Fruit fly (Drosophila melanogaster) whole organism, embryonic: ENCODE measurements around the gene CG7550.

Experiments used
- Aef1 ChIP-seq: fragments of 200-800 bp; sonication (Bioruptor generic); IDR thresholded peaks from 3 replicates; pipeline ENCODE4 v1.3.6; 2022; ENCODE audit warnings: missing biosample characterization, missing genetic modification characterization
- Blimp-1 ChIP-seq: fragments of 200-800 bp; sonication (Bioruptor generic); optimal IDR thresholded peaks from 3 replicates; lab custom pipeline; 2018; ENCODE audit warnings: missing biosample characterization, missing genetic modification characterization, mild to moderate bottlenecking, moderate library complexity, missing genetic modification reagents
- CG1024 ChIP-seq: fragments of 200-800 bp; sonication (Bioruptor generic); IDR thresholded peaks from 2 replicates; pipeline ENCODE4 v1.3.6; 2022; ENCODE audit warnings: missing biosample characterization, missing genetic modification characterization
- CG10543 ChIP-seq: fragments of 200-800 bp; sonication (Bioruptor generic); optimal IDR thresholded peaks from 3 replicates; lab custom pipeline; 2017; ENCODE audit warnings: missing biosample characterization, mild to moderate bottlenecking, missing genetic modification characterization, moderate library complexity
- CG11723 ChIP-seq: fragments of 200-800 bp; sonication (Bioruptor generic); optimal IDR thresholded peaks from 2 replicates; lab custom pipeline; 2017; ENCODE audit warnings: missing biosample characterization, mild to moderate bottlenecking, missing genetic modification characterization
- CG12155 ChIP-seq: fragments of 200-800 bp; sonication (Bioruptor generic); optimal IDR thresholded peaks from 3 replicates; lab custom pipeline; 2016; ENCODE audit warnings: missing biosample characterization, missing genetic modification characterization
- CG13123 ChIP-seq: fragments of 200-800 bp; sonication (Bioruptor generic); optimal IDR thresholded peaks from 2 replicates; lab custom pipeline; 2016; ENCODE audit warnings: missing biosample characterization, missing genetic modification characterization
- CG17186 ChIP-seq: fragments of 200-800 bp; sonication (Bioruptor generic); optimal IDR thresholded peaks from 3 replicates; lab custom pipeline; 2017; ENCODE audit warnings: missing biosample characterization, missing genetic modification reagents, missing genetic modification characterization
- CG2116 ChIP-seq: fragments of 200-800 bp; sonication (Bioruptor generic); optimal IDR thresholded peaks from 3 replicates; lab custom pipeline; 2018; ENCODE audit warnings: missing biosample characterization, mild to moderate bottlenecking, missing genetic modification characterization
- CG4820 ChIP-seq: fragments of 200-800 bp; sonication (Bioruptor generic); optimal IDR thresholded peaks from 3 replicates; lab custom pipeline; 2016; ENCODE audit warnings: missing biosample characterization, missing genetic modification characterization
- CG4854 ChIP-seq: fragments of 200-800 bp; sonication (Bioruptor generic); optimal IDR thresholded peaks from 2 replicates; lab custom pipeline; 2016; ENCODE audit warnings: missing biosample characterization, missing genetic modification characterization, inconsistent platforms
- CG5953 ChIP-seq: fragments of 200-800 bp; sonication (Bioruptor generic); IDR thresholded peaks from 2 replicates; pipeline ENCODE4 v1.3.6; 2022; ENCODE audit warnings: missing biosample characterization, missing genetic modification characterization
- CG6272 ChIP-seq: fragments of 200-800 bp; sonication (Bioruptor generic); IDR thresholded peaks from 2 replicates; pipeline ENCODE4 v1.3.6; 2022; ENCODE audit warnings: missing biosample characterization, missing genetic modification characterization
- CG6791 ChIP-seq: fragments of 200-800 bp; sonication (Bioruptor generic); IDR thresholded peaks from 3 replicates; pipeline ENCODE4 v1.3.6; 2022; ENCODE audit warnings: missing biosample characterization, missing genetic modification characterization; ENCODE audit not compliant: partially characterized antibody
- CG7987 ChIP-seq: fragments of 200-800 bp; sonication (Bioruptor generic); optimal IDR thresholded peaks from 2 replicates; lab custom pipeline; 2018; ENCODE audit warnings: missing biosample characterization, mild to moderate bottlenecking, missing genetic modification characterization, moderate library complexity
- CG8089 ChIP-seq: fragments of 200-800 bp; sonication (Bioruptor generic); optimal IDR thresholded peaks from 3 replicates; lab custom pipeline; 2016; ENCODE audit warnings: missing biosample characterization, missing genetic modification characterization
- CG8924 ChIP-seq: fragments of 200-800 bp; optimal IDR thresholded peaks from 3 replicates; lab custom pipeline; 2019; ENCODE audit warnings: missing biosample characterization, mild to moderate bottlenecking, missing genetic modification characterization, moderate library complexity
- CG9437 ChIP-seq: fragments of 200-800 bp; sonication (Bioruptor generic); optimal IDR thresholded peaks from 2 replicates; lab custom pipeline; 2018; ENCODE audit warnings: missing biosample characterization, mild to moderate bottlenecking, missing genetic modification characterization
- CTCF ChIP-seq: fragments of 200-800 bp; sonication (Bioruptor generic); optimal IDR thresholded peaks from 2 replicates; lab custom pipeline; 2017; ENCODE audit warnings: missing biosample characterization, mild to moderate bottlenecking, missing genetic modification characterization, moderate library complexity
- CoRest ChIP-seq: fragments of 200-800 bp; sonication (Bioruptor generic); optimal IDR thresholded peaks from 3 replicates; lab custom pipeline; 2018; ENCODE audit warnings: missing biosample characterization, mild to moderate bottlenecking, missing genetic modification characterization, moderate library complexity
- Gug ChIP-seq: fragments of 200-800 bp; sonication (Bioruptor generic); IDR thresholded peaks from 4 replicates; pipeline ENCODE4 v1.3.6; 2022; ENCODE audit warnings: missing biosample characterization, missing genetic modification characterization
- Hmx ChIP-seq: fragments of 200-800 bp; sonication (Bioruptor generic); optimal IDR thresholded peaks from 2 replicates; lab custom pipeline; 2016; ENCODE audit warnings: missing biosample characterization, missing genetic modification characterization
- Lpt ChIP-seq: fragments of >200 bp; optimal IDR thresholded peaks from 2 replicates; lab custom pipeline; 2018; ENCODE audit warnings: missing biosample characterization, missing genetic modification characterization
- Ptx1 ChIP-seq: fragments of 200-800 bp; sonication (Bioruptor generic); IDR thresholded peaks from 2 replicates; pipeline ENCODE4 v1.3.6; 2022; ENCODE audit warnings: missing biosample characterization, missing genetic modification characterization
- Rx ChIP-seq: fragments of 200-800 bp; sonication (Bioruptor generic); IDR thresholded peaks from 2 replicates; pipeline ENCODE4 v1.3.6; 2022; ENCODE audit warnings: missing biosample characterization, missing genetic modification characterization
- Six4 ChIP-seq: fragments of 200-800 bp; sonication (Bioruptor generic); optimal IDR thresholded peaks from 2 replicates; lab custom pipeline; 2016; ENCODE audit warnings: missing biosample characterization, missing genetic modification characterization
- Taf1 ChIP-seq: fragments of 200-800 bp; sonication (Bioruptor generic); IDR thresholded peaks from 2 replicates; pipeline ENCODE4 v1.3.6; 2022; ENCODE audit warnings: missing biosample characterization, missing genetic modification characterization
- Usf ChIP-seq: fragments of 200-800 bp; sonication (Bioruptor generic); optimal IDR thresholded peaks from 2 replicates; lab custom pipeline; 2017; ENCODE audit warnings: missing genotype, missing biosample characterization, missing genetic modification characterization
- abd-A ChIP-seq: fragments of 200-800 bp; sonication (Bioruptor generic); optimal IDR thresholded peaks from 3 replicates; lab custom pipeline; 2019; ENCODE audit warnings: missing biosample characterization, mild to moderate bottlenecking, missing genetic modification characterization, moderate library complexity
- aop ChIP-seq: fragments of 200-800 bp; sonication (Bioruptor generic); IDR thresholded peaks from 2 replicates; pipeline ENCODE4 v1.3.6; 2022; ENCODE audit warnings: missing biosample characterization, missing genetic modification characterization
- bab2 ChIP-seq: fragments of 200-800 bp; sonication (Bioruptor generic); optimal IDR thresholded peaks from 2 replicates; lab custom pipeline; 2016; ENCODE audit warnings: missing biosample characterization, missing genetic modification characterization
- cad ChIP-seq: fragments of >200 bp; optimal IDR thresholded peaks from 2 replicates; lab custom pipeline; 2017; ENCODE audit warnings: missing biosample characterization, missing genetic modification characterization
- chif ChIP-seq, 2 experiments: fragments of 200-800 bp; sonication (Bioruptor generic); optimal IDR thresholded peaks; 3 replicates each; lab custom pipeline; 2016; ENCODE audit warnings: missing biosample characterization in 2 of 2, missing genetic modification characterization in 2 of 2
- crp ChIP-seq, 2 experiments: fragments of 200-800 bp; sonication (Bioruptor generic); optimal IDR thresholded peaks; 2 replicates in 1 of 2; 3 replicates in 1 of 2; lab custom pipeline; 2017; ENCODE audit warnings: missing biosample characterization in 2 of 2, missing genetic modification characterization in 2 of 2, mild to moderate bottlenecking in 1 of 2, moderate library complexity in 1 of 2
- emc ChIP-seq: fragments of 200-800 bp; sonication (Bioruptor generic); optimal IDR thresholded peaks from 2 replicates; lab custom pipeline; 2016; ENCODE audit warnings: missing biosample characterization, missing genetic modification characterization
- ftz-f1 ChIP-seq: fragments of 200-800 bp; sonication (Bioruptor generic); optimal IDR thresholded peaks from 2 replicates; lab custom pipeline; 2016; ENCODE audit warnings: missing biosample characterization, missing genetic modification characterization
- gce ChIP-seq: fragments of 200-800 bp; sonication (Bioruptor generic); IDR thresholded peaks from 3 replicates; pipeline ENCODE4 v1.3.6; 2022; ENCODE audit warnings: missing biosample characterization, missing genetic modification characterization
- grn ChIP-seq: fragments of 200-800 bp; sonication (Bioruptor generic); optimal IDR thresholded peaks from 3 replicates; lab custom pipeline; 2017; ENCODE audit warnings: missing biosample characterization, missing genetic modification characterization
- lov ChIP-seq, 2 experiments: fragments of 200-800 bp in 1 of 2; fragments of >200 bp in 1 of 2; sonication (Bioruptor generic) in 1 of 2; IDR thresholded peaks in 1 of 2; optimal IDR thresholded peaks in 1 of 2; 2 replicates in 1 of 2; 3 replicates in 1 of 2; pipeline versions ENCODE4 v1.3.6 to Lab custom; 2017 to 2022; ENCODE audit warnings: missing biosample characterization in 1 of 2, missing genetic modification characterization in 1 of 2
- nerfin-2 ChIP-seq: fragments of 200-800 bp; sonication (Bioruptor generic); IDR thresholded peaks from 2 replicates; pipeline ENCODE4 v1.3.6; 2022; ENCODE audit warnings: missing biosample characterization, missing genetic modification characterization; ENCODE audit not compliant: partially characterized antibody
- phol ChIP-seq: fragments of 200-800 bp; sonication (Bioruptor generic); optimal IDR thresholded peaks from 3 replicates; lab custom pipeline; 2018; ENCODE audit warnings: missing biosample characterization, mild to moderate bottlenecking, missing genetic modification characterization, moderate library complexity
- psq ChIP-seq: fragments of 200-800 bp; sonication (Bioruptor generic); optimal IDR thresholded peaks from 2 replicates; lab custom pipeline; 2017; ENCODE audit warnings: missing biosample characterization, missing genetic modification characterization
- pum ChIP-seq: fragments of 200-800 bp; sonication (Bioruptor generic); optimal IDR thresholded peaks from 2 replicates; lab custom pipeline; 2016; ENCODE audit warnings: missing biosample characterization, missing genetic modification characterization
- sd ChIP-seq: fragments of 200-800 bp; sonication (Bioruptor generic); optimal IDR thresholded peaks from 3 replicates; lab custom pipeline; 2018; ENCODE audit warnings: missing biosample characterization, mild to moderate bottlenecking, missing genetic modification characterization, moderate library complexity
- sens-2 ChIP-seq: fragments of 200-800 bp; sonication (Bioruptor generic); IDR thresholded peaks from 2 replicates; pipeline ENCODE4 v1.3.6; 2022; ENCODE audit warnings: missing biosample characterization, missing genetic modification characterization
- sima ChIP-seq: fragments of 200-800 bp; sonication (Bioruptor generic); optimal IDR thresholded peaks from 2 replicates; lab custom pipeline; 2016; ENCODE audit warnings: missing biosample characterization, missing genetic modification characterization
- sisA ChIP-seq: fragments of 200-800 bp; sonication (Bioruptor generic); IDR thresholded peaks from 2 replicates; pipeline ENCODE4 v1.3.6; 2022; ENCODE audit warnings: missing biosample characterization, missing genetic modification characterization
- stc ChIP-seq: fragments of 200-800 bp; sonication (Bioruptor generic); IDR thresholded peaks from 2 replicates; pipeline ENCODE4 v1.3.6; 2022; ENCODE audit warnings: missing biosample characterization, missing genetic modification characterization
- usp ChIP-seq: fragments of >200 bp; optimal IDR thresholded peaks from 2 replicates; lab custom pipeline; 2017; ENCODE audit warnings: missing biosample characterization, missing genetic modification characterization
- z ChIP-seq: fragments of 200-800 bp; sonication (Bioruptor generic); IDR thresholded peaks from 3 replicates; pipeline ENCODE4 v1.3.6; 2022; ENCODE audit warnings: missing biosample characterization, missing genetic modification characterization
- zfh2 ChIP-seq: fragments of 200-800 bp; sonication (Bioruptor generic); optimal IDR thresholded peaks from 2 replicates; lab custom pipeline; 2016; ENCODE audit warnings: missing biosample characterization, missing genetic modification characterization

The CG7550 gene

dm6 chr3L:8127712-8128210 lies 3.4 kb upstream of the CG7550 start, which contains the start of the genes Cds and Uba2 (continued):
- TF ChIP-seq phol (tag; lab: Kevin White, UChicago) = peak; percentile 94
- no peak for TF ChIP-seq abd-A (tag; lab: Kevin White, UChicago)
- peak in 1 of 2 experiments; percentile 63 for TF ChIP-seq crp (GFP tag; optimal IDR thresholded peaks at IDR 0.05; lab: Kevin White, UChicago)
- TF ChIP-seq CG9437 = peak; percentile 81
- TF ChIP-seq gce = 0 out of 3 replicates have a peak, but pooled peaks have one; percentile 32
- peak; percentile 91 for TF ChIP-seq CG13123 (GFP tag; lab: Kevin White, UChicago)
- peak; percentile 88 for TF ChIP-seq Aef1 (GFP tag; lab: Robert Waterston, UW)
- peak; percentile 84 for TF ChIP-seq bab2 (GFP tag; lab: Kevin White, UChicago)
- no peak for TF ChIP-seq Lpt (GFP tag; lab: Kevin White, UChicago)
- TF ChIP-seq pum (GFP tag; lab: Kevin White, UChicago) = peak; percentile 75
- TF ChIP-seq sd (tag; lab: Kevin White, UChicago) = no peak
- TF ChIP-seq zfh2 (GFP tag; lab: Kevin White, UChicago) = peak; percentile 90
- peak; percentile 92 for TF ChIP-seq CG8924
- no peak for TF ChIP-seq cad (GFP tag; lab: Kevin White, UChicago)
- peak; percentile 82 for TF ChIP-seq Gug (GFP tag; lab: Robert Waterston, UW)
- TF ChIP-seq Blimp-1 (GFP tag; lab: Kevin White, UChicago) = peak; percentile 87
- peak; percentile 47 to 67 for TF ChIP-seq chif (GFP tag; optimal IDR thresholded peaks at IDR 0.05; lab: Kevin White, UChicago)
- TF ChIP-seq usp (GFP tag; lab: Kevin White, UChicago) = no peak
- peak; percentile 45 for TF ChIP-seq CG8089
- TF ChIP-seq sisA (GFP tag; lab: Robert Waterston, UW) = peak; percentile 90
- TF ChIP-seq Ptx1 (GFP tag; lab: Robert Waterston, UW) = peak; percentile 93
- peak; percentile 92 for TF ChIP-seq CG6272 (GFP tag; lab: Robert Waterston, UW)
- TF ChIP-seq Hmx (GFP tag; lab: Kevin White, UChicago) = peak; percentile 0
- peak; percentile 88 for TF ChIP-seq CG4820 (GFP tag; lab: Kevin White, UChicago)
- peak; percentile 87 for TF ChIP-seq stc (GFP tag; lab: Robert Waterston, UW)
- peak; percentile 87 for TF ChIP-seq Rx
- peak; percentile 91 for TF ChIP-seq CG2116 (GFP tag; lab: Kevin White, UChicago)
- TF ChIP-seq CG1024 (GFP tag; lab: Robert Waterston, UW) = peak; percentile 69
- TF ChIP-seq CG6791 = no peak
- 0 out of 3 replicates have a peak, but pooled peaks have one; percentile 24 for TF ChIP-seq z (GFP tag; lab: Robert Waterston, UW)
- TF ChIP-seq CTCF (GFP tag; lab: Kevin White, UChicago) = peak; percentile 30
- peak; percentile 66 for TF ChIP-seq ftz-f1 (GFP tag; lab: Kevin White, UChicago)
- TF ChIP-seq CG12155 (GFP tag; lab: Kevin White, UChicago) = peak; percentile 94
- no peak for TF ChIP-seq grn (GFP tag; lab: Kevin White, UChicago)
- peak; percentile 87 for TF ChIP-seq Six4 (GFP tag; lab: Kevin White, UChicago)
- no peak for TF ChIP-seq aop
- peak; percentile 74 for TF ChIP-seq Usf (GFP tag; lab: Kevin White, UChicago)
- TF ChIP-seq lov (optimal IDR thresholded peaks at IDR 0.05; lab: Kevin White, UChicago) = no peak
- peak; percentile 77 for TF ChIP-seq lov (GFP tag; IDR thresholded peaks at IDR 0.05; lab: Robert Waterston, UW)
- TF ChIP-seq CoRest = peak; percentile 94
- peak; percentile 53 for TF ChIP-seq emc (GFP tag; lab: Kevin White, UChicago)
- TF ChIP-seq CG5953 (GFP tag; lab: Robert Waterston, UW) = no peak; the same call in 1 of the 2 replicates
- TF ChIP-seq psq = peak; percentile 84
- TF ChIP-seq sens-2 = peak; percentile 59; the same call in 1 of the 2 replicates
- TF ChIP-seq CG11723 (GFP tag; lab: Kevin White, UChicago) = peak; percentile 87
- no peak for TF ChIP-seq nerfin-2 (GFP tag; lab: Robert Waterston, UW)
- peak; percentile 63 for TF ChIP-seq CG4854 (GFP tag; lab: Kevin White, UChicago)
- no peak for TF ChIP-seq sima (GFP tag; lab: Kevin White, UChicago)
- peak; percentile 97 for TF ChIP-seq CG10543 (GFP tag; lab: Kevin White, UChicago)
- TF ChIP-seq CG7987 (GFP tag; lab: Kevin White, UChicago) = peak; percentile 84
- peak; percentile 86 for TF ChIP-seq Taf1 (GFP tag; lab: Robert Waterston, UW)
- peak; percentile 79 for TF ChIP-seq CG17186
